Fruit fly (Drosophila melanogaster): ENCODE data around the gene CG7290.
A peak's percentile ranks its signal among the peaks of the same experiment; 100 is the strongest.

CG7290 gene

dm6 chr3L:20209092-20209491 is 3.2 kb upstream of the CG7290 start:
- TF ChIP-seq vri (GFP tag; optimal IDR thresholded peaks at IDR 0.05) (peak; percentile 90), topi (GFP tag; optimal IDR thresholded peaks at IDR 0.05) (no peak)

dm6 chr3L:20206950-20207584 is 1.2 kb upstream of the CG7290 start, which contains the start of gene CG6996:
Gene CG6996 (plus strand): TSS chr3L:20207534.
- TF ChIP-seq fd85E (GFP tag; optimal IDR thresholded peaks at IDR 0.05) (no peak), pdm3 (GFP tag; optimal IDR thresholded peaks at IDR 0.05) (no peak), CG3032 (tag; optimal IDR thresholded peaks at IDR 0.05) (no peak), Sox14 (GFP tag; optimal IDR thresholded peaks at IDR 0.05) (no peak)

- no peak for TF ChIP-seq CG32006 (GFP tag; optimal IDR thresholded peaks at IDR 0.05)
- no peak for TF ChIP-seq CG11902 (GFP tag; optimal IDR thresholded peaks at IDR 0.05)
- no peak for TF ChIP-seq CG3032 (tag; optimal IDR thresholded peaks at IDR 0.05)
- no peak for TF ChIP-seq Blimp-1 (GFP tag; optimal IDR thresholded peaks at IDR 0.05)
- no peak for TF ChIP-seq Met (GFP tag; optimal IDR thresholded peaks at IDR 0.05)
- TF ChIP-seq CG1621 (tag; optimal IDR thresholded peaks at IDR 0.05), result no peak
- no peak for TF ChIP-seq CG9139 (GFP tag; optimal IDR thresholded peaks at IDR 0.05)
- TF ChIP-seq vri (GFP tag; optimal IDR thresholded peaks at IDR 0.05), result no peak
- TF ChIP-seq CG10631 (GFP tag; optimal IDR thresholded peaks at IDR 0.05), result no peak
- no peak for TF ChIP-seq acj6 (GFP tag; optimal IDR thresholded peaks at IDR 0.05)
- no peak for TF ChIP-seq OdsH (GFP tag; optimal IDR thresholded peaks at IDR 0.05)
- TF ChIP-seq achi (GFP tag; optimal IDR thresholded peaks at IDR 0.05), result no peak
- TF ChIP-seq fkh (GFP tag; optimal IDR thresholded peaks at IDR 0.05), result no peak
Measured at dm6 chr3L:20203587-20203986, 2.3 kb downstream of the CG7290 start, which contains the start of gene CG7298. Gene CG7298 (minus strand): TSS chr3L:20203687.

dm6 chr3L:20201538-20201937 is 4.3 kb downstream of the CG7290 start, which contains the start of gene obst-F:
Gene obst-F (minus strand): TSS chr3L:20201638.
- TF ChIP-seq fd85E (GFP tag; optimal IDR thresholded peaks at IDR 0.05), result no peak
- TF ChIP-seq svp (GFP tag), result no peak
- TF ChIP-seq OdsH (GFP tag; optimal IDR thresholded peaks at IDR 0.05), result no peak
- no peak for TF ChIP-seq dsx (GFP tag; optimal IDR thresholded peaks at IDR 0.05; ENCODE audit: poor library complexity, severe bottlenecking)
- TF ChIP-seq cyc (GFP tag; optimal IDR thresholded peaks at IDR 0.05), result no peak
- no peak for TF ChIP-seq CG11762 (GFP tag; optimal IDR thresholded peaks at IDR 0.05; ENCODE audit: insufficient read depth)
- no peak for TF ChIP-seq acj6 (GFP tag; optimal IDR thresholded peaks at IDR 0.05)
- TF ChIP-seq Sox15 (GFP tag; optimal IDR thresholded peaks at IDR 0.05), result no peak
- TF ChIP-seq CG10631 (GFP tag; optimal IDR thresholded peaks at IDR 0.05), result no peak
- TF ChIP-seq fkh (GFP tag; optimal IDR thresholded peaks at IDR 0.05), result no peak
- no peak for TF ChIP-seq dac (GFP tag; optimal IDR thresholded peaks at IDR 0.05)
- TF ChIP-seq spab (GFP tag; optimal IDR thresholded peaks at IDR 0.05), result no peak
- no peak for TF ChIP-seq Hr39 (GFP tag; optimal IDR thresholded peaks at IDR 0.05)
- no peak for TF ChIP-seq CG11294 (GFP tag; IDR thresholded peaks at IDR 0.05)
- TF ChIP-seq lz (GFP tag; optimal IDR thresholded peaks at IDR 0.05), result no peak
- TF ChIP-seq Sox102F (GFP tag; optimal IDR thresholded peaks at IDR 0.05), result no peak
- no peak for TF ChIP-seq CG1621 (tag; optimal IDR thresholded peaks at IDR 0.05)
- TF ChIP-seq eg (GFP tag; IDR thresholded peaks at IDR 0.05), result no peak
- TF ChIP-seq CG10669 (GFP tag; optimal IDR thresholded peaks at IDR 0.05), result no peak
- no peak for TF ChIP-seq topi (GFP tag; optimal IDR thresholded peaks at IDR 0.05)

- TF ChIP-seq cyc (GFP tag; optimal IDR thresholded peaks at IDR 0.05), result no peak
- no peak for TF ChIP-seq CG31627 (GFP tag; optimal IDR thresholded peaks at IDR 0.05)
- no peak for TF ChIP-seq Hr39 (GFP tag; optimal IDR thresholded peaks at IDR 0.05)
- TF ChIP-seq ss (GFP tag; optimal IDR thresholded peaks at IDR 0.05), result no peak
- TF ChIP-seq topi (GFP tag; optimal IDR thresholded peaks at IDR 0.05), result no peak
- no peak for TF ChIP-seq CG11762 (GFP tag; optimal IDR thresholded peaks at IDR 0.05; ENCODE audit: insufficient read depth)
- TF ChIP-seq CG7368 (GFP tag; optimal IDR thresholded peaks at IDR 0.05), result no peak
- no peak for TF ChIP-seq vri (GFP tag; optimal IDR thresholded peaks at IDR 0.05)
- no peak for TF ChIP-seq CG3919 (GFP tag; optimal IDR thresholded peaks at IDR 0.05)
- TF ChIP-seq CG6792 (GFP tag; optimal IDR thresholded peaks at IDR 0.05), result no peak
- no peak for TF ChIP-seq acj6 (GFP tag; optimal IDR thresholded peaks at IDR 0.05)
- TF ChIP-seq CG15336 (GFP tag; IDR thresholded peaks at IDR 0.05), result no peak
- TF ChIP-seq Hr38 (GFP tag; optimal IDR thresholded peaks at IDR 0.05), result no peak
Measured at dm6 chr3L:20199569-20200247, 6.1 kb downstream of the CG7290 start, which contains the start of gene CG42833. Gene CG42833 (plus strand): TSS chr3L:20200093.

Data from whole organism, prepupa.